Worm (Caenorhabditis elegans) whole organism, L1 larva: ENCODE measurements around the gene efn-4.

Source experiments
- blmp-1 ChIP-seq: fragments of 150-350 bp; optimal IDR thresholded peaks from 2 replicates; lab custom pipeline; 2014; ENCODE audit warnings: missing biosample characterization, missing genetic modification characterization
- ceh-8 ChIP-seq: fragments of 200-800 bp; sonication (Bioruptor generic); optimal IDR thresholded peaks from 2 replicates; lab custom pipeline; 2018; ENCODE audit warnings: mild to moderate bottlenecking, missing genetic modification characterization, moderate library complexity, missing compliant biosample characterization
- efl-1 ChIP-seq, 4 experiments: fragments of 150-350 bp; optimal IDR thresholded peaks in 3 of 4; peaks in 1 of 4; 1 replicate in 1 of 4; 2 replicates in 3 of 4; lab custom pipeline; 2014; ENCODE audit warnings: missing biosample characterization in 2 of 4, missing genetic modification characterization in 2 of 4, missing genetic modification reagents in 2 of 4
- elt-2 ChIP-seq: sonication (generic microtip); optimal IDR thresholded peaks from 2 replicates; lab custom pipeline; 2016; ENCODE audit warnings: missing genetic modification characterization, mild to moderate bottlenecking, inconsistent platforms, missing compliant biosample characterization, missing genetic modification reagents
- nhr-12 ChIP-seq: sonication (generic microtip); optimal IDR thresholded peaks from 2 replicates; lab custom pipeline; 2017; ENCODE audit warnings: missing biosample characterization, missing genetic modification characterization
- tbx-2 ChIP-seq: sonication (generic microtip); optimal IDR thresholded peaks from 2 replicates; lab custom pipeline; 2016; ENCODE audit warnings: missing genetic modification characterization, missing compliant biosample characterization
- unc-30 ChIP-seq: sonication (generic microtip); optimal IDR thresholded peaks from 2 replicates; lab custom pipeline; 2017; ENCODE audit warnings: missing biosample characterization, missing genetic modification characterization

Gene efn-4

DNA sequence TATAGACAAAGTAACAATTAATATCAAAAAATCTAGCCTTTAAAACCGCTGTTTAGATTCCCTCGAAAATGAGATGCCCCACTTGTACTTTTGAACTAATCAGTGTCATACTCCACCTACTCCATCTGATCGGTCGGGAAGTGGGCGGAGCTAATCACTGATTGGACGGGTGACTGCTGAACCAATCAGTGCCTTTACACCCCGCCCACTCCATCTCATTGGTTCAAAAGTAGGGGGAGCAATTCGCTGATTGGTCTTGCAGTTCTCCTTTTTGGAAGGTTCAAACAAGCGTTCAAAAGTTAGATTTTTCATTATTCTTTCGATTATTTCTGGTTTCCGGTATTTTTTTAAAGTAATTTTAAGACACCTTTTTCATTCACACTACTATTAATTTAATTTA, 54.1 kb downstream of the efn-4 start:
- no peak for TF ChIP-seq tbx-2 (tag; lab: Kevin White, UChicago)
- no peak for TF ChIP-seq nhr-12
- TF ChIP-seq ceh-8 (GFP tag; lab: Kevin White, UChicago) = no peak
- no peak for TF ChIP-seq elt-2 (tag; lab: Kevin White, UChicago)
- TF ChIP-seq, all 84 proteins: peak for 0

ce11 chrIV:615244-615643, 56.2 kb downstream of the efn-4 start, which contains the start of gene C18H7.1:
C18H7.1 (plus strand) TSS chrIV:615544.
- TF ChIP-seq blmp-1 (tag; lab: Kevin White, UChicago) (peak; percentile 44), unc-30 (tag; lab: Kevin White, UChicago) (no peak), efl-1 (optimal IDR thresholded peaks at IDR 0.05; lab: Kevin White, UChicago) (no peak), efl-1 (GFP tag; optimal IDR thresholded peaks at IDR 0.05 in 1 of 2; lab: Kevin White, UChicago) (peak in 1 of 2 experiments; percentile 36)
